Worm (Caenorhabditis elegans) whole organism, L4 larva: ENCODE data around the gene irld-18.

Experiments used
- F37D6.2 ChIP-seq: sonication (generic microtip); optimal IDR thresholded peaks from 2 replicates; lab custom pipeline; 2016; ENCODE audit warnings: mild to moderate bottlenecking, missing genetic modification characterization, missing compliant biosample characterization
- F49E8.2 ChIP-seq: sonication (generic microtip); optimal IDR thresholded peaks from 2 replicates; lab custom pipeline; 2016; ENCODE audit warnings: missing compliant biosample characterization, mild to moderate bottlenecking, missing genetic modification characterization, borderline replicate concordance
- T20F7.1 ChIP-seq: fragments of 200-800 bp; sonication (Bioruptor generic); optimal IDR thresholded peaks from 2 replicates; lab custom pipeline; 2018; ENCODE audit warnings: mild to moderate bottlenecking, missing genetic modification characterization, missing compliant biosample characterization
- Y5F2A.4 ChIP-seq: fragments of 200-800 bp; sonication (Bioruptor generic); optimal IDR thresholded peaks from 2 replicates; lab custom pipeline; 2018; ENCODE audit warnings: mild to moderate bottlenecking, missing genetic modification characterization, missing compliant biosample characterization
- Y75B8A.6 ChIP-seq: fragments of 200-800 bp; sonication (Bioruptor generic); IDR thresholded peaks from 2 replicates; pipeline ENCODE4 v1.3.6; 2022; ENCODE audit warnings: missing genetic modification reagents, missing genetic modification characterization, missing compliant biosample characterization
- ZK546.5 ChIP-seq, 2 experiments: sonication (generic microtip); optimal IDR thresholded peaks; 2 replicates each; lab custom pipeline; 2017; ENCODE audit warnings: missing biosample characterization in 2 of 2, missing genetic modification characterization in 2 of 2
- aha-1 ChIP-seq: fragments of 150-350 bp; peaks from one replicate; lab custom pipeline; 2014; ENCODE audit warnings: missing biosample characterization, missing genetic modification characterization
- aly-2 ChIP-seq: sonication (generic microtip); optimal IDR thresholded peaks from 2 replicates; lab custom pipeline; 2018; ENCODE audit warnings: missing biosample characterization, missing genetic modification characterization
- ama-1 ChIP-seq: fragments of 150-350 bp; optimal IDR thresholded peaks from 2 replicates; lab custom pipeline; 2014; ENCODE audit warnings: inconsistent platforms, mixed read lengths
- ceh-28 ChIP-seq: fragments of 150-350 bp; optimal IDR thresholded peaks from 2 replicates; lab custom pipeline; 2014; ENCODE audit warnings: missing biosample characterization, missing genetic modification reagents, missing genetic modification characterization
- ceh-32 ChIP-seq: sonication (generic microtip); optimal IDR thresholded peaks from 2 replicates; lab custom pipeline; 2016; ENCODE audit warnings: mild to moderate bottlenecking, missing genetic modification characterization, missing compliant biosample characterization; ENCODE audit not compliant: poor library complexity
- ceh-82 ChIP-seq: sonication (generic microtip); optimal IDR thresholded peaks from 2 replicates; lab custom pipeline; 2017; ENCODE audit warnings: missing biosample characterization, missing genetic modification characterization
- ces-1 ChIP-seq: fragments of 150-350 bp; sonication (generic microtip); optimal IDR thresholded peaks from 4 replicates; lab custom pipeline; 2014; ENCODE audit warnings: missing biosample characterization, missing genetic modification reagents, missing genetic modification characterization
- cey-2 ChIP-seq: sonication (generic microtip); optimal IDR thresholded peaks from 3 replicates; lab custom pipeline; 2017; ENCODE audit warnings: missing genetic modification characterization, mild to moderate bottlenecking, missing compliant biosample characterization, antibody characterized with exemption, borderline replicate concordance; ENCODE audit not compliant: insufficient read depth
- daf-12 ChIP-seq: fragments of 150-350 bp; optimal IDR thresholded peaks from 2 replicates; lab custom pipeline; 2014; ENCODE audit warnings: missing biosample characterization, missing genetic modification reagents, missing genetic modification characterization
- daf-16 ChIP-seq, 3 experiments: sonication (generic microtip); optimal IDR thresholded peaks; 2 replicates each; lab custom pipeline; 2016 to 2017; ENCODE audit warnings: missing genetic modification characterization in 3 of 3, missing genetic modification reagents in 3 of 3, mild to moderate bottlenecking in 2 of 3, missing compliant biosample characterization in 2 of 3, missing biosample characterization in 1 of 3, moderate library complexity in 1 of 3
- daf-19 ChIP-seq: fragments of 200-800 bp; sonication (Bioruptor generic); conservative IDR thresholded peaks from 2 replicates; pipeline ENCODE4 v1.3.6; 2022; ENCODE audit warnings: missing genetic modification characterization, missing compliant biosample characterization
- dmd-8 ChIP-seq: fragments of 200-800 bp; sonication (Bioruptor generic); IDR thresholded peaks from 2 replicates; pipeline ENCODE4 v1.3.6; 2022; ENCODE audit warnings: missing genetic modification characterization, missing compliant biosample characterization
- duxl-1 ChIP-seq: sonication (generic microtip); optimal IDR thresholded peaks from 2 replicates; lab custom pipeline; 2016; ENCODE audit warnings: mild to moderate bottlenecking, missing genetic modification characterization, moderate library complexity, missing compliant biosample characterization; ENCODE audit not compliant: poor library complexity
- egl-27 ChIP-seq: sonication (generic microtip); optimal IDR thresholded peaks from 3 replicates; lab custom pipeline; 2017; ENCODE audit warnings: missing biosample characterization, missing genetic modification reagents, missing genetic modification characterization
- egl-43 ChIP-seq: fragments of 200-800 bp; sonication (Bioruptor generic); IDR thresholded peaks from 2 replicates; pipeline ENCODE4 v1.3.6; 2022; ENCODE audit warnings: missing genetic modification reagents, missing genetic modification characterization, missing compliant biosample characterization
- fos-1 ChIP-seq: fragments of 150-350 bp; optimal IDR thresholded peaks from 2 replicates; lab custom pipeline; 2014; ENCODE audit warnings: missing biosample characterization, missing genetic modification characterization
- gei-8 ChIP-seq: fragments of 200-800 bp; sonication (Bioruptor generic); optimal IDR thresholded peaks from 2 replicates; lab custom pipeline; 2018; ENCODE audit warnings: mild to moderate bottlenecking, missing genetic modification characterization, missing compliant biosample characterization
- hlh-30 ChIP-seq: sonication (generic microtip); optimal IDR thresholded peaks from 2 replicates; lab custom pipeline; 2017; ENCODE audit warnings: antibody characterized with exemption, mild to moderate bottlenecking, missing genetic modification characterization, missing compliant biosample characterization; ENCODE audit not compliant: insufficient read depth
- jun-1 ChIP-seq: fragments of 150-350 bp; optimal IDR thresholded peaks from 2 replicates; lab custom pipeline; 2014; ENCODE audit warnings: missing biosample characterization, missing genetic modification reagents, missing genetic modification characterization
- lim-7 ChIP-seq: fragments of 200-800 bp; sonication (Bioruptor generic); IDR thresholded peaks from 2 replicates; pipeline ENCODE4 v1.3.6; 2022; ENCODE audit warnings: missing genetic modification characterization, missing compliant biosample characterization
- lin-1 ChIP-seq: fragments of 200-800 bp; sonication (Bioruptor generic); IDR thresholded peaks from 2 replicates; pipeline ENCODE4 v1.3.6; 2022; ENCODE audit warnings: missing genetic modification reagents, missing genetic modification characterization, missing compliant biosample characterization
- lin-39 ChIP-seq: fragments of 150-350 bp; optimal IDR thresholded peaks from 2 replicates; lab custom pipeline; 2014; ENCODE audit warnings: missing biosample characterization, missing genetic modification reagents, missing genetic modification characterization
- lir-3 ChIP-seq: sonication (generic microtip); optimal IDR thresholded peaks from 2 replicates; lab custom pipeline; 2016; ENCODE audit warnings: mild to moderate bottlenecking, missing genetic modification characterization, missing compliant biosample characterization
- lsy-2 ChIP-seq, 2 experiments: fragments of 150-350 bp in 1 of 2; sonication (generic microtip) in 1 of 2; optimal IDR thresholded peaks; 2 replicates each; lab custom pipeline; 2014 to 2017; ENCODE audit warnings: missing biosample characterization in 2 of 2, missing genetic modification characterization in 2 of 2
- mdl-1 ChIP-seq, 2 experiments: fragments of 150-350 bp in 1 of 2; sonication (generic microtip) in 1 of 2; optimal IDR thresholded peaks; 2 replicates each; lab custom pipeline; 2014 to 2017; ENCODE audit warnings: missing biosample characterization in 2 of 2, missing genetic modification characterization in 2 of 2
- mdt-29 ChIP-seq: fragments of 200-800 bp; sonication (Bioruptor generic); IDR thresholded peaks from 2 replicates; pipeline ENCODE4 v1.3.6; 2022; ENCODE audit warnings: missing genetic modification reagents, missing genetic modification characterization, missing compliant biosample characterization
- nhr-102 ChIP-seq: sonication (generic microtip); optimal IDR thresholded peaks from 2 replicates; lab custom pipeline; 2016; ENCODE audit warnings: mild to moderate bottlenecking, missing genetic modification characterization, moderate library complexity, missing compliant biosample characterization
- nhr-111 ChIP-seq: fragments of 200-800 bp; sonication (Bioruptor generic); optimal IDR thresholded peaks from 2 replicates; lab custom pipeline; 2018; ENCODE audit warnings: mild to moderate bottlenecking, missing genetic modification characterization, missing compliant biosample characterization
- nhr-28 ChIP-seq: fragments of 150-350 bp; optimal IDR thresholded peaks from 2 replicates; lab custom pipeline; 2014; ENCODE audit warnings: missing biosample characterization, missing genetic modification characterization
- nhr-6 ChIP-seq: fragments of 150-350 bp; optimal IDR thresholded peaks from 2 replicates; lab custom pipeline; 2014; ENCODE audit warnings: missing biosample characterization, missing genetic modification characterization
- nhr-76 ChIP-seq: fragments of 150-350 bp; optimal IDR thresholded peaks from 2 replicates; lab custom pipeline; 2014; ENCODE audit warnings: missing biosample characterization, missing genetic modification characterization
- php-3 ChIP-seq: fragments of 200-800 bp; sonication (Bioruptor generic); IDR thresholded peaks from 2 replicates; pipeline ENCODE4 v1.3.6; 2022; ENCODE audit warnings: missing genetic modification reagents, missing genetic modification characterization, missing compliant biosample characterization
- tra-1 ChIP-seq: fragments of 200-800 bp; sonication (Bioruptor generic); IDR thresholded peaks from 2 replicates; pipeline ENCODE4 v1.3.6; 2022; ENCODE audit warnings: missing genetic modification reagents, missing genetic modification characterization, missing compliant biosample characterization
- unc-62 ChIP-seq, 3 experiments: fragments of 150-350 bp in 1 of 3; sonication (generic microtip); optimal IDR thresholded peaks in 2 of 3; peaks in 1 of 3; 1 replicate in 1 of 3; 2 replicates in 2 of 3; lab custom pipeline; 2014 to 2017; ENCODE audit warnings: missing biosample characterization in 3 of 3, missing genetic modification characterization in 3 of 3, missing genetic modification reagents in 3 of 3, missing genotype in 1 of 3
- vab-7 ChIP-seq: fragments of 200-800 bp; sonication (Bioruptor generic); IDR thresholded peaks from 2 replicates; pipeline ENCODE4 v1.3.6; 2022; ENCODE audit warnings: missing genetic modification reagents, missing genetic modification characterization, missing compliant biosample characterization
- zag-1 ChIP-seq: fragments of 150-350 bp; optimal IDR thresholded peaks from 2 replicates; lab custom pipeline; 2014; ENCODE audit warnings: missing biosample characterization, missing genetic modification characterization
- zfp-3 ChIP-seq: fragments of 200-800 bp; sonication (Bioruptor generic); conservative IDR thresholded peaks from 2 replicates; pipeline ENCODE4 v1.3.6; 2022; ENCODE audit warnings: missing genetic modification reagents, missing genetic modification characterization, missing compliant biosample characterization
- zip-11 ChIP-seq: fragments of 200-800 bp; sonication (Bioruptor generic); IDR thresholded peaks from 2 replicates; pipeline ENCODE4 v1.3.6; 2022; ENCODE audit warnings: missing genetic modification characterization, missing compliant biosample characterization

The irld-18 gene

ce11 chrIV:14617498-14617897 is 36.7 kb upstream of the irld-18 start (continued):
- TF ChIP-seq Y75B8A.6 (0 out of 2 replicates have a peak, but pooled peaks have one; percentile 18), zfp-3 (no peak), nhr-111 (GFP tag; lab: Kevin White, UChicago) (no peak), php-3 (GFP tag; lab: Robert Waterston, UW) (no peak), lsy-2 (tag; optimal IDR thresholded peaks at IDR 0.05; lab: Kevin White, UChicago) (no peak), hlh-30 (tag; lab: Kevin White, UChicago) (peak; percentile 14), egl-43 (GFP tag; lab: Robert Waterston, UW) (no peak), nhr-102 (no peak), F49E8.2 (tag; lab: Kevin White, UChicago) (no peak), aha-1 (tag; lab: Kevin White, UChicago) (no peak), zip-11 (no peak), mdt-29 (no peak)
- TF ChIP-seq, all 104 proteins: peak for 8

- TF ChIP-seq ceh-28 (no peak), lin-39 (tag; lab: Kevin White, UChicago) (no peak), lir-3 (tag; lab: Kevin White, UChicago) (no peak), ama-1 (no peak), ces-1 (GFP tag; lab: Kevin White, UChicago) (no peak), ceh-82 (tag; lab: Kevin White, UChicago) (no peak), Y5F2A.4 (GFP tag; lab: Kevin White, UChicago) (no peak), daf-12 (no peak), aly-2 (tag; lab: Kevin White, UChicago) (no peak), vab-7 (no peak), aha-1 (tag; lab: Kevin White, UChicago) (peak; percentile 90), ceh-32 (no peak), daf-16 (GFP tag; optimal IDR thresholded peaks at IDR 0.05; lab: Kevin White, UChicago) (no peak), daf-16 (tag; optimal IDR thresholded peaks at IDR 0.05; lab: Kevin White, UChicago) (peak; percentile 2), nhr-6 (tag; lab: Kevin White, UChicago) (no peak), fos-1 (tag; lab: Kevin White, UChicago) (no peak), lin-1 (no peak), zag-1 (tag; lab: Kevin White, UChicago) (no peak), nhr-76 (tag; lab: Kevin White, UChicago) (no peak), nhr-28 (tag; lab: Kevin White, UChicago) (peak; percentile 72), T20F7.1 (GFP tag; lab: Kevin White, UChicago) (no peak)
Measured at ce11 chrIV:14617059-14617458, 36.2 kb upstream of the irld-18 start.

DNA sequence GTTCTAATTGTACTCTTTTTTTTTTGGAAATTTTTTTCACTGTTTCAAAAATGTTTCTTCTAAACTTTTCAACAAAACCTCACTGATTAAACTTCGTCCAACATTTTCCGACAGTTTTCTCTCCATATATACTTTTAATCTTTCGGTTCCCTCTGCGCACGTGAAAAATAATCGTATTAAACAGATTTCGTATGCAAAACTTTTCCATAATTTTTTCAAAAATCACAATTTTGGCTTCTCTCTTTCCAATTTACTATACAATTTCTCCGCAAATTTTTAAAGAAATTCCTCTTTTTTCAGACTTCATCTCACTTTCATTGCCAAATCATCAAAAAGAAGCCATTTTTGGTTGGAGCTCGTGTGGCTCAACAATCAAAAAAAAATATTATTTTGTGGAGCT is 35.5 kb upstream of the irld-18 start, which contains the start of gene dmd-6:
dmd-6 (plus strand) TSS at position 301 of the 400 bp plus-strand sequence.
- TF ChIP-seq duxl-1 (tag; lab: Kevin White, UChicago) (no peak), ZK546.5 (tag; optimal IDR thresholded peaks at IDR 0.05; lab: Kevin White, UChicago) (no peak), daf-19 (GFP tag; lab: Robert Waterston, UW) (no peak), mdl-1 (tag; optimal IDR thresholded peaks at IDR 0.05; lab: Kevin White, UChicago) (no peak), dmd-8 (no peak), gei-8 (GFP tag; lab: Kevin White, UChicago) (no peak), lim-7 (no peak), jun-1 (no peak), nhr-76 (tag; lab: Kevin White, UChicago) (no peak), ceh-82 (tag; lab: Kevin White, UChicago) (no peak), cey-2 (tag; lab: Kevin White, UChicago) (no peak), unc-62 (GFP tag; optimal IDR thresholded peaks at IDR 0.05 in 1 of 2; lab: Kevin White, UChicago) (no peak), unc-62 (tag; optimal IDR thresholded peaks at IDR 0.05; lab: Kevin White, UChicago) (no peak), egl-27 (tag; lab: Kevin White, UChicago) (no peak), F37D6.2 (tag; lab: Kevin White, UChicago) (no peak), tra-1 (no peak), lin-39 (tag; lab: Kevin White, UChicago) (no peak)
- TF ChIP-seq, all 104 proteins: peak for 0
